Worm (Caenorhabditis elegans): ENCODE results near the gene nhr-156.

The nhr-156 gene

ce11 chrV:3878223-3878622 lies 27.7 kb upstream of the nhr-156 start, which contains the start of gene nhr-159:
Gene nhr-159 (minus strand): TSS chrV:3878323.
- TF ChIP-seq elt-2 (tag; optimal IDR thresholded peaks at IDR 0.05): no peak
- TF ChIP-seq nhr-67 (tag; optimal IDR thresholded peaks at IDR 0.05): no peak

DNA sequence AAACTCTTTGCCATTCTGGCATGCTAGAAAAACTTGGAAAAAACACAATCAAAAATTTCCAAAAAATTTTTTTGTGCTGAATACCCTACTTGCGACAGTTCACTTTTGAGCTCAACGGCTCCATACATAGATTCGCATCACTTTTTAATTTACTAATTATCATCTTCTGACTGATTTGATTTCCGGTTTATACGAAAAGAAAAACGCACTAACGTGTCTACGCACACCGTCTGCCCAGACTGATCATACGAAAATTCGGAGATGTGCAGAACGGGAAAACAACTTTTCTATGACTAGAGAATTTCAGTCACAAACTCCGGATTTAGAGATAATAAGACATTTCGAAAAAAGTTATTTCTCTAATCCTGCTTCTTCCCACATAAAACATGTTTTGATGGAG lies 21.4 kb upstream of the nhr-156 start:
- TF ChIP-seq nhr-43 (tag; optimal IDR thresholded peaks at IDR 0.05; ENCODE audit: poor library complexity, severe bottlenecking) (no peak), nhr-76 (tag; optimal IDR thresholded peaks at IDR 0.05) (no peak), pha-4 (tag; optimal IDR thresholded peaks at IDR 0.05) (no peak), egl-5 (tag; optimal IDR thresholded peaks at IDR 0.05) (no peak), ztf-11 (tag; optimal IDR thresholded peaks at IDR 0.05) (no peak), aly-2 (tag; optimal IDR thresholded peaks at IDR 0.05) (no peak), ztf-4 (tag; optimal IDR thresholded peaks at IDR 0.05) (no peak), ceh-28 (tag; optimal IDR thresholded peaks at IDR 0.05) (no peak), skn-1 (tag; optimal IDR thresholded peaks at IDR 0.05) (no peak), ceh-16 (tag; optimal IDR thresholded peaks at IDR 0.05) (no peak), nhr-237 (tag; optimal IDR thresholded peaks at IDR 0.05) (no peak), nhr-77 (tag; optimal IDR thresholded peaks at IDR 0.05) (no peak), jun-1 (tag; optimal IDR thresholded peaks at IDR 0.05) (no peak), lsy-12 (tag; optimal IDR thresholded peaks at IDR 0.05) (no peak), R02D3.7 (tag; optimal IDR thresholded peaks at IDR 0.05) (no peak), nhr-28 (tag; optimal IDR thresholded peaks at IDR 0.05) (no peak)

DNA sequence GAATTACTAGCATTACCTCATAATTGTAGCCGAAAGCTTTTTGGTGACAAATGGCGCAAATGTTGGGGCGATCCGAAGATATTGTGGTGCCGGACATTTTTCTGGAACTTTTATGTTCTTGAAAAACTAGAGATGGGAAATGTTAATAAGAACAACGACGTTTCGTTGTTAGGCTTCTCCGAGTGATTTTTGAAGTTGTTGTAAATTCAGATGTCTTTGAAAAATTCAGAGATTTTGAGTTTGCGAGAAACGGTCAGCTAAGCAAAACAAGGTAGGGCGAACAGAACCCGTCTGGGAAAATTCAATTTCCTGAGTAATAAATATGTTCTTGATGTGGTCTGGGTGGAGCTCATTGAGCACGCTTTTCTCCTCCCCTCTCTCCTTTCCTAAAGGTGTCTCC lies 19.8 kb upstream of the nhr-156 start, which contains the start of gene nhr-124:
Gene nhr-124 (minus strand): TSS at position 101 of the 400 bp plus-strand sequence.
- TF ChIP-seq elt-2 (tag; optimal IDR thresholded peaks at IDR 0.05) (no peak), mdl-1 (tag; optimal IDR thresholded peaks at IDR 0.05) (no peak), lsy-12 (tag; optimal IDR thresholded peaks at IDR 0.05) (no peak), tbx-2 (tag; optimal IDR thresholded peaks at IDR 0.05) (no peak), daf-12 (tag; optimal IDR thresholded peaks at IDR 0.05) (no peak), elt-3 (tag; optimal IDR thresholded peaks at IDR 0.05) (no peak), pha-4 (tag; optimal IDR thresholded peaks at IDR 0.05) (no peak), ceh-28 (tag; optimal IDR thresholded peaks at IDR 0.05) (no peak), egl-27 (tag; optimal IDR thresholded peaks at IDR 0.05) (no peak), elt-1 (tag; optimal IDR thresholded peaks at IDR 0.05) (no peak), nhr-43 (tag; optimal IDR thresholded peaks at IDR 0.05; ENCODE audit: poor library complexity, severe bottlenecking) (no peak)

- TF ChIP-seq nhr-23 (tag; optimal IDR thresholded peaks at IDR 0.05) (no peak), unc-62 (GFP tag; optimal IDR thresholded peaks at IDR 0.05) (no peak), pqm-1 (tag; optimal IDR thresholded peaks at IDR 0.05) (peak; percentile 14), ceh-16 (tag; optimal IDR thresholded peaks at IDR 0.05) (no peak), elt-2 (tag; optimal IDR thresholded peaks at IDR 0.05) (peak; percentile 25), nhr-43 (tag; optimal IDR thresholded peaks at IDR 0.05; ENCODE audit: poor library complexity, severe bottlenecking) (no peak), egl-27 (tag; optimal IDR thresholded peaks at IDR 0.05) (no peak), nhr-28 (tag; optimal IDR thresholded peaks at IDR 0.05) (no peak)
These were observed 16.8 kb upstream of the nhr-156 start, which contains the start of gene C17E7.13 for ce11 chrV:3889113-3889512. Gene C17E7.13 (minus strand): TSS chrV:3889288.

- TF ChIP-seq lin-39 (tag; optimal IDR thresholded peaks at IDR 0.05) (no peak), ceh-9 (tag; optimal IDR thresholded peaks at IDR 0.05) (no peak), skn-1 (tag; optimal IDR thresholded peaks at IDR 0.05) (no peak), pha-4 (tag; optimal IDR thresholded peaks at IDR 0.05) (no peak), nhr-67 (tag; optimal IDR thresholded peaks at IDR 0.05) (no peak), daf-12 (tag; optimal IDR thresholded peaks at IDR 0.05) (no peak), unc-62 (GFP tag; optimal IDR thresholded peaks at IDR 0.05) (no peak), sea-2 (GFP tag; optimal IDR thresholded peaks at IDR 0.05) (no peak)
These were observed 15.1 kb upstream of the nhr-156 start, which contains the start of gene C17E7.9 for ce11 chrV:3890761-3891160. Gene C17E7.9 (minus strand): TSS chrV:3890861.

DNA sequence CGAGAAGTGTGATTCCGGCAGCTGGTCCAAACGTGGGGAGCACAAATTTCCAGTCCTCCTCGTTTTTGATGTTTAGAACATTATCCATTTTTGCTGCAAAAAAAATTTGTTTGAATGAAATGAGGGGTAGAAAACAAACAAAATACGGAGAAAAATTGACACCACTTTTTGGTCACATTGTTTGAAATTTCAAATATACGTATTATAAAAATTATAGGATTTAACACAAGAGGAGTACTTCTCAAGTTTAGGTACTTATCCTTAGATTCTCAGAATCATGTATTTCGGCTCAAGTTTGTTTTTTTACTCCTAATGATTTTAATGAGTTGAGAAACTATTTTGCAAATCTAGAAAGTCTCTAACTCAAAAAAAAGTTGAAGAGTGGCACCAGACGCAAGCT lies 14.0 kb upstream of the nhr-156 start, which contains the start of gene C17E7.12:
Gene C17E7.12 (minus strand): TSS at position 101 of the 400 bp plus-strand sequence.
- TF ChIP-seq pha-4 (tag; optimal IDR thresholded peaks at IDR 0.05) (no peak), sea-2 (GFP tag; optimal IDR thresholded peaks at IDR 0.05) (no peak), nhr-12 (tag; optimal IDR thresholded peaks at IDR 0.05) (no peak), daf-12 (tag; optimal IDR thresholded peaks at IDR 0.05) (no peak), snpc-4 (tag; optimal IDR thresholded peaks at IDR 0.05) (no peak), eor-1 (tag; optimal IDR thresholded peaks at IDR 0.05) (no peak), ceh-9 (tag; optimal IDR thresholded peaks at IDR 0.05) (no peak), nhr-237 (tag; optimal IDR thresholded peaks at IDR 0.05) (no peak), fos-1 (tag; optimal IDR thresholded peaks at IDR 0.05) (no peak), nhr-77 (tag; optimal IDR thresholded peaks at IDR 0.05) (no peak), ceh-28 (tag; optimal IDR thresholded peaks at IDR 0.05) (no peak)

All from whole organism, L3 larva.